Worm (Caenorhabditis elegans) whole organism, mixed stage, embryonic: Measurements from ENCODE around the gene F46E10.3.

Experiments used
- elt-1 ChIP-seq: sonication (generic microtip); optimal IDR thresholded peaks from 2 replicates; lab custom pipeline; 2017; ENCODE audit warnings: missing genetic modification characterization, mild to moderate bottlenecking, missing compliant biosample characterization, antibody characterized with exemption, moderate library complexity, borderline replicate concordance; ENCODE audit not compliant: insufficient read depth
- mls-2 ChIP-seq: sonication (generic microtip); optimal IDR thresholded peaks from 2 replicates; lab custom pipeline; 2016; ENCODE audit warnings: mild to moderate bottlenecking, missing genetic modification characterization, moderate library complexity, missing compliant biosample characterization
- nhr-28 ChIP-seq: fragments of 150-350 bp; optimal IDR thresholded peaks from 2 replicates; lab custom pipeline; 2014; ENCODE audit warnings: missing biosample characterization, missing genetic modification characterization

- TF ChIP-seq nhr-28 (tag; lab: Kevin White, UChicago) (no peak), mls-2 (tag; lab: Kevin White, UChicago) (no peak), elt-1 (tag; lab: Kevin White, UChicago) (no peak)
These were observed 2.4 kb downstream of the F46E10.3 start, which contains the start of the genes F46E10.2 and F46E10.18 for ce11 chrV:6520385-6521080.
